Worm (Caenorhabditis elegans) whole organism, young adult: ENCODE results near the gene Y26G10.5.

ENCODE experiments used
- snpc-4 ChIP-seq, 5 experiments: fragments of 150-350 bp in 1 of 5; sonication (generic microtip) in 4 of 5; optimal IDR thresholded peaks; 2 replicates each; lab custom pipeline; 2014 to 2018; ENCODE audit warnings: missing genetic modification characterization in 5 of 5, missing biosample characterization in 3 of 5, antibody characterized with exemption in 2 of 5, mild to moderate bottlenecking in 2 of 5, missing compliant biosample characterization in 2 of 5, missing genotype in 2 of 5, moderate library complexity in 2 of 5, missing genetic modification reagents in 1 of 5
- ztf-3 ChIP-seq: fragments of 200-800 bp; sonication (Bioruptor generic); optimal IDR thresholded peaks from 2 replicates; lab custom pipeline; 2018; ENCODE audit warnings: mild to moderate bottlenecking, missing genetic modification characterization, missing compliant biosample characterization

- TF ChIP-seq ztf-3 (GFP tag; lab: Kevin White, UChicago) (no peak), snpc-4 (GFP tag; optimal IDR thresholded peaks at IDR 0.05; lab: Kevin White, UChicago) (no peak), snpc-4 (tag; optimal IDR thresholded peaks at IDR 0.05; lab: Kevin White, UChicago) (no peak)
Measured at ce11 chrV:17739801-17740200, 39.2 kb upstream of the Y26G10.5 start, which contains the start of gene cutl-4.
